Fruit fly (Drosophila melanogaster) whole organism, embryonic: Measurements from ENCODE around the gene Eig71Ec.

Source experiments
- Awh ChIP-seq: fragments of 200-800 bp; sonication (Bioruptor generic); IDR thresholded peaks from 2 replicates; pipeline ENCODE4, ENCODE4 v1.3.6; 2022; ENCODE audit warnings: missing biosample characterization, missing genetic modification characterization
- Bdp1 ChIP-seq: fragments of 200-800 bp; sonication (Bioruptor generic); optimal IDR thresholded peaks from 3 replicates; lab custom pipeline; 2016; ENCODE audit warnings: missing biosample characterization, missing genetic modification characterization
- Bteb2 ChIP-seq: fragments of 200-800 bp; sonication (Bioruptor generic); optimal IDR thresholded peaks from 2 replicates; lab custom pipeline; 2016; ENCODE audit warnings: missing biosample characterization, missing genetic modification characterization
- CG10321 ChIP-seq: fragments of 200-800 bp; sonication (Bioruptor generic); IDR thresholded peaks from 2 replicates; pipeline ENCODE4 v1.3.6; 2022; ENCODE audit warnings: missing biosample characterization, missing genetic modification characterization
- CG12219 ChIP-seq: fragments of 200-800 bp; sonication (Bioruptor generic); optimal IDR thresholded peaks from 3 replicates; lab custom pipeline; 2018; ENCODE audit warnings: missing biosample characterization, mild to moderate bottlenecking, missing genetic modification characterization
- CG13624 ChIP-seq: fragments of 200-800 bp; sonication (Bioruptor generic); optimal IDR thresholded peaks from 2 replicates; lab custom pipeline; 2016; ENCODE audit warnings: missing biosample characterization, missing genetic modification characterization
- CG13894 ChIP-seq: fragments of 200-800 bp; sonication (Bioruptor generic); optimal IDR thresholded peaks from 3 replicates; lab custom pipeline; 2018; ENCODE audit warnings: missing biosample characterization, mild to moderate bottlenecking, missing genetic modification characterization, moderate library complexity
- CG15601 ChIP-seq: fragments of 200-800 bp; sonication (Bioruptor generic); optimal IDR thresholded peaks from 3 replicates; lab custom pipeline; 2019; ENCODE audit warnings: missing biosample characterization, mild to moderate bottlenecking, missing genetic modification characterization, moderate library complexity
- CG15696 ChIP-seq: fragments of 200-800 bp; sonication (Bioruptor generic); optimal IDR thresholded peaks from 2 replicates; lab custom pipeline; 2019; ENCODE audit warnings: missing biosample characterization, mild to moderate bottlenecking, missing genetic modification characterization, moderate library complexity
- CG17359 ChIP-seq: fragments of 200-800 bp; sonication (Bioruptor generic); optimal IDR thresholded peaks from 3 replicates; lab custom pipeline; 2018; ENCODE audit warnings: missing biosample characterization, mild to moderate bottlenecking, missing genetic modification characterization, moderate library complexity
- CG4424 ChIP-seq: fragments of 200-800 bp; sonication (Bioruptor generic); optimal IDR thresholded peaks from 3 replicates; lab custom pipeline; 2016; ENCODE audit warnings: missing biosample characterization, missing genetic modification characterization
- CG5245 ChIP-seq: fragments of 200-800 bp; sonication (Bioruptor generic); optimal IDR thresholded peaks from 3 replicates; lab custom pipeline; 2016; ENCODE audit warnings: missing biosample characterization, missing genetic modification characterization
- CG6175 ChIP-seq: fragments of 200-800 bp; sonication (Bioruptor generic); IDR thresholded peaks from 3 replicates; pipeline ENCODE4 v1.3.6; 2022; ENCODE audit warnings: missing biosample characterization, missing genetic modification characterization
- CG6272 ChIP-seq: fragments of 200-800 bp; sonication (Bioruptor generic); IDR thresholded peaks from 2 replicates; pipeline ENCODE4 v1.3.6; 2022; ENCODE audit warnings: missing biosample characterization, missing genetic modification characterization
- CG6654 ChIP-seq: fragments of 200-800 bp; sonication (Bioruptor generic); optimal IDR thresholded peaks from 2 replicates; lab custom pipeline; 2017; ENCODE audit warnings: missing biosample characterization, mild to moderate bottlenecking, missing genetic modification characterization
- CG6765 ChIP-seq: fragments of 200-800 bp; sonication (Bioruptor generic); optimal IDR thresholded peaks from 3 replicates; lab custom pipeline; 2017; ENCODE audit warnings: missing biosample characterization, mild to moderate bottlenecking, missing genetic modification characterization
- CG8944 ChIP-seq: fragments of 200-800 bp; sonication (Bioruptor generic); optimal IDR thresholded peaks from 3 replicates; lab custom pipeline; 2016; ENCODE audit warnings: missing biosample characterization, missing genetic modification characterization
- D ChIP-seq, 2 experiments: fragments of 200-800 bp in 1 of 2; fragments of >200 bp in 1 of 2; sonication (Bioruptor generic) in 1 of 2; optimal IDR thresholded peaks; 2 replicates in 1 of 2; 3 replicates in 1 of 2; lab custom pipeline; 2017; ENCODE audit warnings: mild to moderate bottlenecking in 1 of 2, missing biosample characterization in 1 of 2, missing genetic modification characterization in 1 of 2, missing genetic modification reagents in 1 of 2
- D19A ChIP-seq: fragments of 200-800 bp; optimal IDR thresholded peaks from 3 replicates; lab custom pipeline; 2019; ENCODE audit warnings: missing biosample characterization, mild to moderate bottlenecking, missing genetic modification characterization, moderate library complexity
- E2f2 ChIP-seq: fragments of 200-800 bp; sonication (Bioruptor generic); IDR thresholded peaks from 2 replicates; pipeline ENCODE4 v1.3.6; 2022; ENCODE audit warnings: missing biosample characterization, missing genetic modification characterization
- Fer3 ChIP-seq: fragments of 200-800 bp; sonication (Bioruptor generic); optimal IDR thresholded peaks from 2 replicates; lab custom pipeline; 2018; ENCODE audit warnings: missing biosample characterization, mild to moderate bottlenecking, missing genetic modification characterization, moderate library complexity
- HLH4C ChIP-seq: fragments of 200-800 bp; sonication (Bioruptor generic); IDR thresholded peaks from 3 replicates; pipeline ENCODE4 v1.3.6; 2022; ENCODE audit warnings: missing biosample characterization, missing genetic modification characterization; ENCODE audit not compliant: partially characterized antibody
- Hey ChIP-seq: fragments of 200-800 bp; sonication (Bioruptor generic); optimal IDR thresholded peaks from 3 replicates; lab custom pipeline; 2018; ENCODE audit warnings: missing biosample characterization, mild to moderate bottlenecking, missing genetic modification characterization
- Hr78 ChIP-seq, 2 experiments: fragments of 200-800 bp in 1 of 2; fragments of >200 bp in 1 of 2; sonication (Bioruptor generic) in 1 of 2; optimal IDR thresholded peaks; 2 replicates each; lab custom pipeline; 2017 to 2019; ENCODE audit warnings: missing biosample characterization in 2 of 2, missing genetic modification characterization in 2 of 2, mild to moderate bottlenecking in 1 of 2, moderate library complexity in 1 of 2
- Nf-YB ChIP-seq: fragments of 200-800 bp; sonication (Bioruptor generic); optimal IDR thresholded peaks from 3 replicates; lab custom pipeline; 2019; ENCODE audit warnings: missing biosample characterization, mild to moderate bottlenecking, missing genetic modification characterization, moderate library complexity
- PHDP ChIP-seq: fragments of 200-800 bp; sonication (Bioruptor generic); optimal IDR thresholded peaks from 3 replicates; lab custom pipeline; 2018; ENCODE audit warnings: missing biosample characterization, mild to moderate bottlenecking, missing genetic modification characterization, moderate library complexity
- Ptx1 ChIP-seq: fragments of 200-800 bp; sonication (Bioruptor generic); IDR thresholded peaks from 2 replicates; pipeline ENCODE4 v1.3.6; 2022; ENCODE audit warnings: missing biosample characterization, missing genetic modification characterization
- Six4 ChIP-seq: fragments of 200-800 bp; sonication (Bioruptor generic); optimal IDR thresholded peaks from 2 replicates; lab custom pipeline; 2016; ENCODE audit warnings: missing biosample characterization, missing genetic modification characterization
- bab2 ChIP-seq: fragments of 200-800 bp; sonication (Bioruptor generic); optimal IDR thresholded peaks from 2 replicates; lab custom pipeline; 2016; ENCODE audit warnings: missing biosample characterization, missing genetic modification characterization
- bowl ChIP-seq: fragments of 200-800 bp; sonication (Bioruptor generic); IDR thresholded peaks from 2 replicates; pipeline ENCODE4 v1.3.6; 2022; ENCODE audit warnings: missing biosample characterization, missing genetic modification characterization
- chif ChIP-seq, 2 experiments: fragments of 200-800 bp; sonication (Bioruptor generic); optimal IDR thresholded peaks; 3 replicates each; lab custom pipeline; 2016; ENCODE audit warnings: missing biosample characterization in 2 of 2, missing genetic modification characterization in 2 of 2
- ci ChIP-seq: fragments of 200-800 bp; sonication (Bioruptor generic); IDR thresholded peaks from 3 replicates; pipeline ENCODE4 v1.3.6; 2022; ENCODE audit warnings: missing biosample characterization, missing genetic modification characterization
- corto ChIP-seq: fragments of 200-800 bp; sonication (Bioruptor generic); optimal IDR thresholded peaks from 2 replicates; lab custom pipeline; 2016; ENCODE audit warnings: missing biosample characterization, mild to moderate bottlenecking, missing genetic modification characterization, moderate library complexity
- crc ChIP-seq: fragments of 200-800 bp; sonication (Bioruptor generic); optimal IDR thresholded peaks from 2 replicates; lab custom pipeline; 2016; ENCODE audit warnings: missing biosample characterization, missing genetic modification characterization
- da ChIP-seq: fragments of 200-800 bp; sonication (Bioruptor generic); optimal IDR thresholded peaks from 2 replicates; lab custom pipeline; 2016; ENCODE audit warnings: missing biosample characterization, missing genetic modification characterization
- dati ChIP-seq: fragments of 200-800 bp; sonication (Bioruptor generic); IDR thresholded peaks from 2 replicates; pipeline ENCODE4 v1.3.6; 2022; ENCODE audit warnings: missing biosample characterization, missing genetic modification characterization
- esg ChIP-seq: fragments of 200-800 bp; sonication (Bioruptor generic); conservative IDR thresholded peaks from 2 replicates; pipeline ENCODE4 v1.3.6; 2022; ENCODE audit warnings: missing biosample characterization, missing genetic modification characterization
- fd64A ChIP-seq: fragments of 200-800 bp; sonication (Bioruptor generic); optimal IDR thresholded peaks from 3 replicates; lab custom pipeline; 2018; ENCODE audit warnings: missing biosample characterization, mild to moderate bottlenecking, missing genetic modification characterization
- hb ChIP-seq: fragments of 200-800 bp; sonication (Bioruptor generic); IDR thresholded peaks from 3 replicates; pipeline ENCODE4 v1.3.6; 2022; ENCODE audit warnings: missing biosample characterization, missing genetic modification characterization; ENCODE audit not compliant: partially characterized antibody
- hbn ChIP-seq: fragments of 200-800 bp; sonication (Bioruptor generic); IDR thresholded peaks from 2 replicates; pipeline ENCODE4 v1.3.6; 2022; ENCODE audit warnings: missing biosample characterization, missing genetic modification characterization; ENCODE audit not compliant: partially characterized antibody
- kah ChIP-seq: fragments of 200-800 bp; sonication (Bioruptor generic); optimal IDR thresholded peaks from 2 replicates; lab custom pipeline; 2018; ENCODE audit warnings: missing biosample characterization, mild to moderate bottlenecking, missing genetic modification characterization
- lov ChIP-seq, 2 experiments: fragments of 200-800 bp in 1 of 2; fragments of >200 bp in 1 of 2; sonication (Bioruptor generic) in 1 of 2; IDR thresholded peaks in 1 of 2; optimal IDR thresholded peaks in 1 of 2; 2 replicates in 1 of 2; 3 replicates in 1 of 2; pipeline versions ENCODE4 v1.3.6 to Lab custom; 2017 to 2022; ENCODE audit warnings: missing biosample characterization in 1 of 2, missing genetic modification characterization in 1 of 2
- odd ChIP-seq: fragments of 200-800 bp; sonication (Bioruptor generic); optimal IDR thresholded peaks from 2 replicates; lab custom pipeline; 2017; ENCODE audit warnings: missing biosample characterization, mild to moderate bottlenecking, missing genetic modification characterization
- otp ChIP-seq: fragments of 200-800 bp; sonication (Bioruptor generic); IDR thresholded peaks from 3 replicates; pipeline ENCODE4, ENCODE4 v1.3.6; 2022; ENCODE audit warnings: missing biosample characterization, missing genetic modification characterization
- pros ChIP-seq: fragments of 200-800 bp; sonication (Bioruptor generic); optimal IDR thresholded peaks from 3 replicates; lab custom pipeline; 2019; ENCODE audit warnings: missing biosample characterization, mild to moderate bottlenecking, missing genetic modification characterization, moderate library complexity
- ranshi ChIP-seq: fragments of 200-800 bp; sonication (Bioruptor generic); IDR thresholded peaks from 2 replicates; pipeline ENCODE4 v1.3.6; 2022; ENCODE audit warnings: missing biosample characterization, missing genetic modification characterization
- schlank ChIP-seq: fragments of 200-800 bp; sonication (Bioruptor generic); optimal IDR thresholded peaks from 2 replicates; lab custom pipeline; 2018; ENCODE audit warnings: missing biosample characterization, mild to moderate bottlenecking, missing genetic modification characterization
- sug ChIP-seq: fragments of 200-800 bp; optimal IDR thresholded peaks from 2 replicates; lab custom pipeline; 2019; ENCODE audit warnings: missing biosample characterization, mild to moderate bottlenecking, missing genetic modification characterization, moderate library complexity

Gene Eig71Ec

dm6 chr3L:15690711-15691591, 38.9 kb upstream of the Eig71Ec start (continued):
- no peak for TF ChIP-seq schlank (tag; lab: Kevin White, UChicago)
- no peak for TF ChIP-seq CG6175 (GFP tag; lab: Robert Waterston, UW)
- TF ChIP-seq chif (GFP tag; optimal IDR thresholded peaks at IDR 0.05; lab: Kevin White, UChicago), result no peak
- TF ChIP-seq CG17359 (tag; lab: Kevin White, UChicago), result peak; percentile 35
- no peak for TF ChIP-seq Bteb2
- peak; percentile 30 for TF ChIP-seq D (optimal IDR thresholded peaks at IDR 0.05; lab: Kevin White, UChicago)
- peak; percentile 64 for TF ChIP-seq D (GFP tag; optimal IDR thresholded peaks at IDR 0.05; lab: Kevin White, UChicago)
- peak; percentile 52 for TF ChIP-seq esg (GFP tag; lab: Robert Waterston, UW)
- TF ChIP-seq pros (GFP tag; lab: Kevin White, UChicago), result peak; percentile 14
- no peak for TF ChIP-seq otp
- TF ChIP-seq CG6654, result peak; percentile 19
- no peak for TF ChIP-seq CG10321
- no peak for TF ChIP-seq CG13624 (GFP tag; lab: Kevin White, UChicago)
- TF ChIP-seq Ptx1 (GFP tag; lab: Robert Waterston, UW), result peak; percentile 8; the same call in 1 of the 2 replicates
- no peak for TF ChIP-seq CG13894
- TF ChIP-seq CG6272 (GFP tag; lab: Robert Waterston, UW), result no peak
- no peak for TF ChIP-seq Hey
- TF ChIP-seq Nf-YB, result no peak
- no peak for TF ChIP-seq Bdp1 (GFP tag; lab: Kevin White, UChicago)
- no peak for TF ChIP-seq E2f2 (GFP tag; lab: Robert Waterston, UW)
- TF ChIP-seq ranshi, result 0 out of 2 replicates have a peak, but pooled peaks have one; percentile 36
- TF ChIP-seq CG15601, result peak; percentile 6
- TF ChIP-seq CG5245 (GFP tag; lab: Kevin White, UChicago), result no peak
- TF ChIP-seq corto (GFP tag; lab: Kevin White, UChicago), result no peak
- peak; percentile 61 for TF ChIP-seq CG15696 (tag; lab: Kevin White, UChicago)
- peak; percentile 79 for TF ChIP-seq sug (tag; lab: Kevin White, UChicago)
- peak; percentile 32 for TF ChIP-seq Six4 (GFP tag; lab: Kevin White, UChicago)
- peak; percentile 50 for TF ChIP-seq Fer3 (tag; lab: Kevin White, UChicago)
- no peak for TF ChIP-seq dati (GFP tag; lab: Robert Waterston, UW)
- no peak for TF ChIP-seq Awh
- TF ChIP-seq hbn (GFP tag; lab: Robert Waterston, UW), result no peak
- TF ChIP-seq fd64A (GFP tag; lab: Kevin White, UChicago), result no peak
- no peak for TF ChIP-seq CG6765
- peak; percentile 54 for TF ChIP-seq PHDP
- TF ChIP-seq hb (GFP tag; lab: Robert Waterston, UW), result no peak
- peak; percentile 31 for TF ChIP-seq odd (GFP tag; lab: Kevin White, UChicago)
- peak; percentile 24 for TF ChIP-seq D19A (tag; lab: Kevin White, UChicago)
- TF ChIP-seq kah (GFP tag; lab: Kevin White, UChicago), result no peak
- TF ChIP-seq ci (GFP tag; lab: Robert Waterston, UW), result no peak
- TF ChIP-seq CG12219, result no peak
- no peak for TF ChIP-seq bowl
- TF ChIP-seq bab2 (GFP tag; lab: Kevin White, UChicago), result no peak
- TF ChIP-seq da (GFP tag; lab: Kevin White, UChicago), result no peak
- no peak for TF ChIP-seq CG8944 (GFP tag; lab: Kevin White, UChicago)
- TF ChIP-seq crc (GFP tag; lab: Kevin White, UChicago), result no peak
- no peak for TF ChIP-seq HLH4C (GFP tag; lab: Robert Waterston, UW)
- peak in 1 of 2 experiments; percentile 29 for TF ChIP-seq Hr78 (GFP tag; optimal IDR thresholded peaks at IDR 0.05; lab: Kevin White, UChicago)
- peak; percentile 40 for TF ChIP-seq CG4424 (GFP tag; lab: Kevin White, UChicago)
- TF ChIP-seq lov (optimal IDR thresholded peaks at IDR 0.05; lab: Kevin White, UChicago), result no peak
- no peak for TF ChIP-seq lov (GFP tag; IDR thresholded peaks at IDR 0.05; lab: Robert Waterston, UW)
